Fruit fly (Drosophila melanogaster) whole organism, embryonic: ENCODE measurements around the gene RapGAP1.

Source experiments
- Abd-B ChIP-seq: fragments of 200-800 bp; sonication (Bioruptor generic); optimal IDR thresholded peaks from 2 replicates; lab custom pipeline; 2018; ENCODE audit warnings: missing biosample characterization, mild to moderate bottlenecking, missing genetic modification characterization, moderate library complexity
- Blimp-1 ChIP-seq: fragments of 200-800 bp; sonication (Bioruptor generic); optimal IDR thresholded peaks from 3 replicates; lab custom pipeline; 2018; ENCODE audit warnings: missing biosample characterization, missing genetic modification characterization, mild to moderate bottlenecking, moderate library complexity, missing genetic modification reagents
- CG10462 ChIP-seq: fragments of 200-800 bp; sonication (Bioruptor generic); optimal IDR thresholded peaks from 2 replicates; lab custom pipeline; 2016; ENCODE audit warnings: missing biosample characterization, missing genetic modification characterization
- CG10654 ChIP-seq: fragments of 200-800 bp; sonication (Bioruptor generic); optimal IDR thresholded peaks from 2 replicates; lab custom pipeline; 2016; ENCODE audit warnings: missing biosample characterization, missing genetic modification characterization
- CG1233 ChIP-seq: fragments of 200-800 bp; sonication (Bioruptor generic); optimal IDR thresholded peaks from 4 replicates; lab custom pipeline; 2018; ENCODE audit warnings: missing biosample characterization, mild to moderate bottlenecking, missing genetic modification characterization
- CG14667 ChIP-seq: fragments of 200-800 bp; sonication (Bioruptor generic); IDR thresholded peaks from 2 replicates; pipeline ENCODE4 v1.3.6; 2022; ENCODE audit warnings: missing biosample characterization, missing genetic modification characterization
- CG15269 ChIP-seq: fragments of 200-800 bp; sonication (Bioruptor generic); optimal IDR thresholded peaks from 2 replicates; lab custom pipeline; 2018; ENCODE audit warnings: missing biosample characterization, mild to moderate bottlenecking, missing genetic modification characterization, moderate library complexity
- CG15514 ChIP-seq: fragments of 200-800 bp; sonication (Bioruptor generic); optimal IDR thresholded peaks from 3 replicates; lab custom pipeline; 2017; ENCODE audit warnings: missing biosample characterization, missing genetic modification characterization, mild to moderate bottlenecking, moderate library complexity, missing genetic modification reagents
- CG17912 ChIP-seq: fragments of 200-800 bp; sonication (Bioruptor generic); optimal IDR thresholded peaks from 2 replicates; lab custom pipeline; 2018; ENCODE audit warnings: missing biosample characterization, mild to moderate bottlenecking, missing genetic modification characterization
- CG1792 ChIP-seq: fragments of 200-800 bp; sonication (Bioruptor generic); optimal IDR thresholded peaks from 2 replicates; lab custom pipeline; 2016; ENCODE audit warnings: missing biosample characterization, missing genetic modification characterization
- CG2199 ChIP-seq: fragments of 200-800 bp; sonication (Bioruptor generic); IDR thresholded peaks from 3 replicates; pipeline ENCODE4 v1.3.6; 2022; ENCODE audit warnings: missing biosample characterization, missing genetic modification characterization
- CG3065 ChIP-seq: fragments of 200-800 bp; sonication (Bioruptor generic); optimal IDR thresholded peaks from 2 replicates; lab custom pipeline; 2016; ENCODE audit warnings: missing biosample characterization, missing genetic modification characterization
- CG31365 ChIP-seq: fragments of 200-800 bp; sonication (Bioruptor generic); optimal IDR thresholded peaks from 2 replicates; lab custom pipeline; 2018; ENCODE audit warnings: missing biosample characterization, mild to moderate bottlenecking, missing genetic modification characterization
- CG31388 ChIP-seq: fragments of 200-800 bp; sonication (Bioruptor generic); optimal IDR thresholded peaks from 2 replicates; lab custom pipeline; 2016; ENCODE audit warnings: missing biosample characterization, missing genetic modification characterization
- CG34422 ChIP-seq: fragments of 200-800 bp; sonication (Bioruptor generic); IDR thresholded peaks from 3 replicates; pipeline ENCODE4 v1.3.6; 2022; ENCODE audit warnings: missing biosample characterization, missing genetic modification characterization
- CG42726 ChIP-seq: fragments of 200-800 bp; sonication (Bioruptor generic); IDR thresholded peaks from 2 replicates; pipeline ENCODE4 v1.3.6; 2022; ENCODE audit warnings: missing biosample characterization, missing genetic modification characterization; ENCODE audit not compliant: partially characterized antibody
- CG4328 ChIP-seq: fragments of 200-800 bp; sonication (Bioruptor generic); optimal IDR thresholded peaks from 3 replicates; lab custom pipeline; 2017; ENCODE audit warnings: missing biosample characterization, missing genetic modification reagents, missing genetic modification characterization
- CG4424 ChIP-seq: fragments of 200-800 bp; sonication (Bioruptor generic); optimal IDR thresholded peaks from 3 replicates; lab custom pipeline; 2016; ENCODE audit warnings: missing biosample characterization, missing genetic modification characterization
- CG7786 ChIP-seq: fragments of 200-800 bp; sonication (Bioruptor generic); optimal IDR thresholded peaks from 2 replicates; lab custom pipeline; 2016; ENCODE audit warnings: missing biosample characterization, missing genetic modification characterization
- CG7963 ChIP-seq: fragments of 200-800 bp; sonication (Bioruptor generic); IDR thresholded peaks from 3 replicates; pipeline ENCODE4 v1.3.6; 2022; ENCODE audit warnings: missing biosample characterization, missing genetic modification characterization; ENCODE audit not compliant: partially characterized antibody
- CG9932 ChIP-seq: fragments of 200-800 bp; sonication (Bioruptor generic); IDR thresholded peaks from 2 replicates; pipeline ENCODE4 v1.3.6; 2022; ENCODE audit warnings: missing biosample characterization, missing genetic modification characterization
- Dref ChIP-seq: fragments of 200-800 bp; sonication (Bioruptor generic); IDR thresholded peaks from 2 replicates; pipeline ENCODE4 v1.3.6; 2022; ENCODE audit warnings: missing biosample characterization, missing genetic modification characterization
- E2f2 ChIP-seq: fragments of 200-800 bp; sonication (Bioruptor generic); IDR thresholded peaks from 2 replicates; pipeline ENCODE4 v1.3.6; 2022; ENCODE audit warnings: missing biosample characterization, missing genetic modification characterization
- Elba2 ChIP-seq: fragments of 200-800 bp; sonication (Bioruptor generic); optimal IDR thresholded peaks from 3 replicates; lab custom pipeline; 2016; ENCODE audit warnings: missing biosample characterization, missing genetic modification characterization
- Fer2 ChIP-seq: fragments of 200-800 bp; sonication (Bioruptor generic); optimal IDR thresholded peaks from 2 replicates; lab custom pipeline; 2018; ENCODE audit warnings: missing biosample characterization, mild to moderate bottlenecking, missing genetic modification characterization, moderate library complexity
- HHEX ChIP-seq: fragments of 200-800 bp; sonication (Bioruptor generic); optimal IDR thresholded peaks from 3 replicates; lab custom pipeline; 2017; ENCODE audit warnings: missing biosample characterization, mild to moderate bottlenecking, missing genetic modification characterization, missing genetic modification reagents
- HLH3B ChIP-seq: fragments of 200-800 bp; sonication (Bioruptor generic); IDR thresholded peaks from 2 replicates; pipeline ENCODE4 v1.3.6; 2022; ENCODE audit warnings: missing biosample characterization, missing genetic modification characterization
- HmgD ChIP-seq: fragments of 200-800 bp; sonication (Bioruptor generic); optimal IDR thresholded peaks from 3 replicates; lab custom pipeline; 2016; ENCODE audit warnings: missing biosample characterization, missing genetic modification characterization
- Max ChIP-seq: fragments of 200-800 bp; sonication (Bioruptor generic); optimal IDR thresholded peaks from 2 replicates; lab custom pipeline; 2016; ENCODE audit warnings: missing biosample characterization, mild to moderate bottlenecking, missing genetic modification characterization
- Neu2 ChIP-seq: fragments of 200-800 bp; sonication (Bioruptor generic); optimal IDR thresholded peaks from 3 replicates; lab custom pipeline; 2016; ENCODE audit warnings: missing biosample characterization, missing genetic modification characterization, borderline replicate concordance
- Ptx1 ChIP-seq: fragments of 200-800 bp; sonication (Bioruptor generic); IDR thresholded peaks from 2 replicates; pipeline ENCODE4 v1.3.6; 2022; ENCODE audit warnings: missing biosample characterization, missing genetic modification characterization
- TFAM ChIP-seq: fragments of 200-800 bp; sonication (Bioruptor generic); optimal IDR thresholded peaks from 2 replicates; lab custom pipeline; 2017; ENCODE audit warnings: missing biosample characterization, missing genetic modification characterization, inconsistent platforms
- Taf1 ChIP-seq: fragments of 200-800 bp; sonication (Bioruptor generic); IDR thresholded peaks from 2 replicates; pipeline ENCODE4 v1.3.6; 2022; ENCODE audit warnings: missing biosample characterization, missing genetic modification characterization
- Xbp1 ChIP-seq: fragments of 200-800 bp; sonication (Bioruptor generic); optimal IDR thresholded peaks from 3 replicates; lab custom pipeline; 2016; ENCODE audit warnings: missing biosample characterization, mild to moderate bottlenecking, missing genetic modification characterization
- ac ChIP-seq: fragments of 200-800 bp; sonication (Bioruptor generic); optimal IDR thresholded peaks from 3 replicates; lab custom pipeline; 2017; ENCODE audit warnings: missing biosample characterization, mild to moderate bottlenecking, missing genetic modification characterization
- chm ChIP-seq: fragments of 200-800 bp; sonication (Bioruptor generic); IDR thresholded peaks from 2 replicates; pipeline ENCODE4 v1.3.6; 2022; ENCODE audit warnings: missing biosample characterization, missing genetic modification characterization
- dmrt11E ChIP-seq: fragments of 200-800 bp; sonication (Bioruptor generic); optimal IDR thresholded peaks from 3 replicates; lab custom pipeline; 2018; ENCODE audit warnings: missing biosample characterization, mild to moderate bottlenecking, missing genetic modification characterization, moderate library complexity
- dpn ChIP-seq, 2 experiments: fragments of 200-800 bp; sonication (Bioruptor generic); optimal IDR thresholded peaks; 3 replicates each; lab custom pipeline; 2016; ENCODE audit warnings: missing biosample characterization in 2 of 2, missing genetic modification characterization in 2 of 2
- ind ChIP-seq: fragments of 200-800 bp; sonication (Bioruptor generic); optimal IDR thresholded peaks from 3 replicates; lab custom pipeline; 2016; ENCODE audit warnings: missing biosample characterization, missing genetic modification characterization
- jing ChIP-seq: fragments of 200-800 bp; sonication (Bioruptor generic); optimal IDR thresholded peaks from 2 replicates; lab custom pipeline; 2018; ENCODE audit warnings: missing biosample characterization, mild to moderate bottlenecking, missing genetic modification characterization
- ken ChIP-seq: fragments of 200-800 bp; sonication (Bioruptor generic); IDR thresholded peaks from 3 replicates; pipeline ENCODE4 v1.3.6; 2022; ENCODE audit warnings: missing biosample characterization, missing genetic modification characterization
- lbe ChIP-seq: fragments of 200-800 bp; sonication (Bioruptor generic); optimal IDR thresholded peaks from 2 replicates; lab custom pipeline; 2016; ENCODE audit warnings: missing biosample characterization, mild to moderate bottlenecking, missing genetic modification characterization
- lov ChIP-seq, 2 experiments: fragments of 200-800 bp in 1 of 2; fragments of >200 bp in 1 of 2; sonication (Bioruptor generic) in 1 of 2; IDR thresholded peaks in 1 of 2; optimal IDR thresholded peaks in 1 of 2; 2 replicates in 1 of 2; 3 replicates in 1 of 2; pipeline versions ENCODE4 v1.3.6 to Lab custom; 2017 to 2022; ENCODE audit warnings: missing biosample characterization in 1 of 2, missing genetic modification characterization in 1 of 2
- mirr ChIP-seq: fragments of 200-800 bp; sonication (Bioruptor generic); optimal IDR thresholded peaks from 3 replicates; lab custom pipeline; 2018; ENCODE audit warnings: missing biosample characterization, mild to moderate bottlenecking, missing genetic modification characterization
- pfk ChIP-seq: fragments of 200-800 bp; sonication (Bioruptor generic); optimal IDR thresholded peaks from 2 replicates; lab custom pipeline; 2018; ENCODE audit warnings: missing biosample characterization, mild to moderate bottlenecking, missing genetic modification characterization, moderate library complexity
- repo ChIP-seq: fragments of 200-800 bp; sonication (Bioruptor generic); optimal IDR thresholded peaks from 2 replicates; lab custom pipeline; 2016; ENCODE audit warnings: missing biosample characterization, missing genetic modification characterization
- run ChIP-seq: fragments of 200-800 bp; sonication (Bioruptor generic); optimal IDR thresholded peaks from 3 replicates; lab custom pipeline; 2018; ENCODE audit warnings: missing biosample characterization, mild to moderate bottlenecking, missing genetic modification characterization
- stwl ChIP-seq: fragments of 200-800 bp; sonication (Bioruptor generic); optimal IDR thresholded peaks from 3 replicates; lab custom pipeline; 2018; ENCODE audit warnings: missing biosample characterization, mild to moderate bottlenecking, missing genetic modification characterization, moderate library complexity
- unc-4 ChIP-seq: fragments of 200-800 bp; sonication (Bioruptor generic); IDR thresholded peaks from 2 replicates; pipeline ENCODE4 v1.3.6; 2022; ENCODE audit warnings: missing biosample characterization, missing genetic modification characterization; ENCODE audit not compliant: partially characterized antibody
- wor ChIP-seq: fragments of 200-800 bp; sonication (Bioruptor generic); IDR thresholded peaks from 2 replicates; pipeline ENCODE4 v1.3.6; 2022; ENCODE audit warnings: missing biosample characterization, missing genetic modification characterization

Gene RapGAP1

DNA sequence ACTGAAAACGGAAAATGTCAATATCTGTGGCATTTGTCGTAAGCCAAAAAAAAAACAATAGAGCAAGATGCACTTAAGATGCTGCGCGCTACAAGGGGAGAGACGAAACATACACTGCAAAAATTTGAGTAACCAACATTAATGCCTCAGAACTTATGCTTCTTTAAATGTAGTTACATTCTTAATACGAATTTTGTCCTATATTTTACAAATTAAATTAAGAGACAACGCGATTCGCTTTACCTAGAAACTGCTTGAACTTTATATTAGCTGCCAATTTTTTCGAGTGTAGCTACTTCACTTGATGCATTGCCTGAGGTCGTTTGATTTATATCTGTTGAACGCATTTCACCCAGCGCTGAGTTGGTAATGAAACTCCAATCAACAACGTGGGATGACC is 18.1 kb upstream of the RapGAP1 start (continued):
- TF ChIP-seq Dref (GFP tag; lab: Robert Waterston, UW), result no peak
- peak; percentile 88 for TF ChIP-seq ken (GFP tag; lab: Robert Waterston, UW)
- peak; percentile 83 for TF ChIP-seq CG10462 (GFP tag; lab: Kevin White, UChicago)
- TF ChIP-seq HLH3B (GFP tag; lab: Robert Waterston, UW), result peak; percentile 82
- TF ChIP-seq CG7963, result no peak
- TF ChIP-seq ac (GFP tag; lab: Kevin White, UChicago), result peak; percentile 92
- TF ChIP-seq E2f2 (GFP tag; lab: Robert Waterston, UW), result peak; percentile 63
- TF ChIP-seq lbe (GFP tag; lab: Kevin White, UChicago), result no peak
- peak; percentile 68; the same call in 2 of the 3 replicates for TF ChIP-seq CG34422 (GFP tag; lab: Robert Waterston, UW)
- TF ChIP-seq HmgD (GFP tag; lab: Kevin White, UChicago), result no peak
- peak; percentile 6 for TF ChIP-seq run
- TF ChIP-seq CG2199, result peak; percentile 91
- TF ChIP-seq CG31388 (GFP tag; lab: Kevin White, UChicago), result peak; percentile 77
- TF ChIP-seq HHEX (GFP tag; lab: Kevin White, UChicago), result peak; percentile 72
- TF ChIP-seq jing, result peak; percentile 81
- TF ChIP-seq CG1233 (GFP tag; lab: Kevin White, UChicago), result peak; percentile 82
- TF ChIP-seq CG14667 (GFP tag; lab: Robert Waterston, UW), result peak; percentile 71
- TF ChIP-seq unc-4 (GFP tag; lab: Robert Waterston, UW), result no peak
- no peak for TF ChIP-seq Neu2 (GFP tag; lab: Kevin White, UChicago)
- TF ChIP-seq ind (GFP tag; lab: Kevin White, UChicago), result peak; percentile 71
- peak; percentile 41 for TF ChIP-seq repo (GFP tag; lab: Kevin White, UChicago)
- peak; percentile 74 for TF ChIP-seq Abd-B (GFP tag; lab: Kevin White, UChicago)
- TF ChIP-seq Fer2 (tag; lab: Kevin White, UChicago), result no peak
- TF ChIP-seq dmrt11E (tag; lab: Kevin White, UChicago), result peak; percentile 96
- peak; percentile 43 for TF ChIP-seq stwl (tag; lab: Kevin White, UChicago)
- peak; percentile 89 for TF ChIP-seq Blimp-1
- peak; percentile 92 for TF ChIP-seq CG4424 (GFP tag; lab: Kevin White, UChicago)
- TF ChIP-seq CG3065 (GFP tag; lab: Kevin White, UChicago), result peak; percentile 79
- TF ChIP-seq Taf1 (GFP tag; lab: Robert Waterston, UW), result no peak
- TF ChIP-seq chm (GFP tag; lab: Robert Waterston, UW), result peak; percentile 77; the same call in 1 of the 2 replicates
- TF ChIP-seq lov (optimal IDR thresholded peaks at IDR 0.05; lab: Kevin White, UChicago), result no peak
- TF ChIP-seq lov (GFP tag; IDR thresholded peaks at IDR 0.05; lab: Robert Waterston, UW), result peak; percentile 84; the same call in 2 of the 3 replicates
- TF ChIP-seq pfk (GFP tag; lab: Kevin White, UChicago), result no peak
- no peak for TF ChIP-seq CG17912 (GFP tag; lab: Kevin White, UChicago)
- TF ChIP-seq CG1792, result peak; percentile 64
- TF ChIP-seq CG15514 (GFP tag; lab: Kevin White, UChicago), result no peak
- TF ChIP-seq Elba2 (GFP tag; lab: Kevin White, UChicago), result peak; percentile 64
- no peak for TF ChIP-seq mirr (GFP tag; lab: Kevin White, UChicago)
- TF ChIP-seq CG7786 (GFP tag; lab: Kevin White, UChicago), result peak; percentile 54
- peak; percentile 77 for TF ChIP-seq TFAM (GFP tag; lab: Kevin White, UChicago)
- TF ChIP-seq CG15269 (tag; lab: Kevin White, UChicago), result peak; percentile 49
- TF ChIP-seq wor, result peak; percentile 85
- TF ChIP-seq CG31365, result peak; percentile 62
- no peak for TF ChIP-seq CG9932 (GFP tag; lab: Robert Waterston, UW)
- TF ChIP-seq CG42726, result no peak
- TF ChIP-seq Max, result peak; percentile 81
- peak; percentile 77 to 83 for TF ChIP-seq dpn (GFP tag; optimal IDR thresholded peaks at IDR 0.05; lab: Kevin White, UChicago)
- peak; percentile 58 for TF ChIP-seq CG4328 (GFP tag; lab: Kevin White, UChicago)
- peak; percentile 76 for TF ChIP-seq CG10654 (GFP tag; lab: Kevin White, UChicago)
- TF ChIP-seq Ptx1 (GFP tag; lab: Robert Waterston, UW), result peak; percentile 80
- peak; percentile 84 for TF ChIP-seq Xbp1
